Worm (Caenorhabditis elegans): Measurements from ENCODE around the gene nhr-31.

- no peak for TF ChIP-seq nhr-90 (tag; optimal IDR thresholded peaks at IDR 0.05)
- TF ChIP-seq lin-35 (GFP tag; optimal IDR thresholded peaks at IDR 0.05): no peak
Measured at ce11 chrIV:8032135-8032915, 3.0 kb upstream of the nhr-31 start.

Data from whole organism, young adult.